Worm (Caenorhabditis elegans) whole organism, young adult: Measurements from ENCODE around the gene F56D2.8.

Experiments used
- B0336.3 ChIP-seq: fragments of 200-800 bp; sonication (Bioruptor generic); IDR thresholded peaks from 2 replicates; pipeline ENCODE4 v1.3.6; 2022; ENCODE audit warnings: missing genetic modification characterization, missing compliant biosample characterization
- C06A6.2 ChIP-seq: fragments of 200-800 bp; sonication (Bioruptor generic); conservative IDR thresholded peaks from 2 replicates; pipeline ENCODE4 v1.3.6; 2022; ENCODE audit warnings: missing genetic modification characterization, missing compliant biosample characterization
- C17E4.6 ChIP-seq: fragments of 200-800 bp; sonication (Bioruptor generic); IDR thresholded peaks from 2 replicates; pipeline ENCODE4 v1.3.6; 2022; ENCODE audit warnings: missing genetic modification reagents, missing genetic modification characterization, missing compliant biosample characterization
- F37B4.10 ChIP-seq: fragments of 200-800 bp; sonication (Bioruptor generic); IDR thresholded peaks from 2 replicates; pipeline ENCODE4 v1.3.6; 2022; ENCODE audit warnings: missing genetic modification characterization, missing compliant biosample characterization
- F52B5.7 ChIP-seq: sonication (generic microtip); optimal IDR thresholded peaks from 2 replicates; lab custom pipeline; 2016; ENCODE audit warnings: mild to moderate bottlenecking, missing genetic modification characterization, missing compliant biosample characterization
- F55B11.4 ChIP-seq: sonication (generic microtip); optimal IDR thresholded peaks from 2 replicates; lab custom pipeline; 2016; ENCODE audit warnings: missing compliant biosample characterization, missing genetic modification characterization, borderline replicate concordance; ENCODE audit not compliant: insufficient read depth
- F57C9.4 ChIP-seq: sonication (generic microtip); optimal IDR thresholded peaks from 2 replicates; lab custom pipeline; 2017; ENCODE audit warnings: mild to moderate bottlenecking, missing genetic modification characterization, missing compliant biosample characterization
- K12H6.12 ChIP-seq: fragments of 200-800 bp; sonication (Bioruptor generic); optimal IDR thresholded peaks from 2 replicates; lab custom pipeline; 2018; ENCODE audit warnings: mild to moderate bottlenecking, missing genetic modification characterization, missing compliant biosample characterization
- T07F8.4 ChIP-seq: sonication (generic microtip); optimal IDR thresholded peaks from 2 replicates; lab custom pipeline; 2016; ENCODE audit warnings: mild to moderate bottlenecking, missing genetic modification characterization, moderate library complexity, missing compliant biosample characterization
- T26A5.8 ChIP-seq: sonication (generic microtip); optimal IDR thresholded peaks from 2 replicates; lab custom pipeline; 2016; ENCODE audit warnings: missing genetic modification characterization, missing compliant biosample characterization
- Y56A3A.18 ChIP-seq: fragments of 200-800 bp; sonication (Bioruptor generic); IDR thresholded peaks from 2 replicates; pipeline ENCODE4 v1.3.6; 2022; ENCODE audit warnings: missing genetic modification reagents, missing genetic modification characterization, missing compliant biosample characterization
- Y67H2A.10 ChIP-seq: fragments of 200-800 bp; sonication (Bioruptor generic); conservative IDR thresholded peaks from 2 replicates; pipeline ENCODE4 v1.3.6; 2022; ENCODE audit warnings: missing genetic modification reagents, missing genetic modification characterization, missing compliant biosample characterization
- attf-3 ChIP-seq: fragments of 200-800 bp; sonication (Bioruptor generic); conservative IDR thresholded peaks from 2 replicates; pipeline ENCODE4 v1.3.6; 2022; ENCODE audit warnings: missing genetic modification reagents, missing genetic modification characterization, missing compliant biosample characterization
- bed-1 ChIP-seq: fragments of 200-800 bp; sonication (Bioruptor generic); IDR thresholded peaks from 2 replicates; pipeline ENCODE4 v1.3.6; 2022; ENCODE audit warnings: missing genetic modification reagents, missing genetic modification characterization, missing compliant biosample characterization
- ccch-3 ChIP-seq: fragments of 200-800 bp; sonication (Bioruptor generic); optimal IDR thresholded peaks from 2 replicates; lab custom pipeline; 2018; ENCODE audit warnings: mild to moderate bottlenecking, missing genetic modification characterization, missing compliant biosample characterization
- ceh-100 ChIP-seq: fragments of 200-800 bp; sonication (Bioruptor generic); IDR thresholded peaks from 2 replicates; pipeline ENCODE4 v1.3.6; 2022; ENCODE audit warnings: missing genetic modification reagents, missing genetic modification characterization, missing compliant biosample characterization
- ceh-58 ChIP-seq: fragments of 200-800 bp; sonication (Bioruptor generic); IDR thresholded peaks from 2 replicates; pipeline ENCODE4 v1.3.6; 2022; ENCODE audit warnings: missing genetic modification characterization, missing compliant biosample characterization
- chd-7 ChIP-seq: sonication (generic microtip); optimal IDR thresholded peaks from 2 replicates; lab custom pipeline; 2016; ENCODE audit warnings: mild to moderate bottlenecking, missing genetic modification characterization, moderate library complexity, missing compliant biosample characterization
- dox-1 ChIP-seq: fragments of 200-800 bp; sonication (Bioruptor generic); IDR thresholded peaks from 2 replicates; pipeline ENCODE4 v1.3.6; 2022; ENCODE audit warnings: missing genetic modification reagents, missing genetic modification characterization, missing compliant biosample characterization
- dpff-1 ChIP-seq: sonication (generic microtip); optimal IDR thresholded peaks from 2 replicates; lab custom pipeline; 2017; ENCODE audit warnings: mild to moderate bottlenecking, missing genetic modification characterization, missing compliant biosample characterization
- efl-1 ChIP-seq: fragments of 150-350 bp; optimal IDR thresholded peaks from 2 replicates; lab custom pipeline; 2014; ENCODE audit warnings: missing biosample characterization, missing genetic modification reagents, missing genetic modification characterization
- egl-18 ChIP-seq: fragments of 200-800 bp; sonication (Bioruptor generic); IDR thresholded peaks from 2 replicates; pipeline ENCODE4 v1.3.6; 2022; ENCODE audit warnings: missing genetic modification reagents, missing genetic modification characterization, missing compliant biosample characterization
- egl-44 ChIP-seq: fragments of 200-800 bp; sonication (Bioruptor generic); IDR thresholded peaks from 2 replicates; pipeline ENCODE4 v1.3.6; 2022; ENCODE audit warnings: missing genetic modification reagents, missing genetic modification characterization, missing compliant biosample characterization
- egrh-3 ChIP-seq: fragments of 200-800 bp; sonication (Bioruptor generic); IDR thresholded peaks from 2 replicates; pipeline ENCODE4 v1.3.6; 2022; ENCODE audit warnings: missing genetic modification reagents, missing genetic modification characterization, missing compliant biosample characterization
- ekl-4 ChIP-seq: fragments of 200-800 bp; sonication (Bioruptor generic); IDR thresholded peaks from 2 replicates; pipeline ENCODE4 v1.3.6; 2022; ENCODE audit warnings: missing genetic modification reagents, missing genetic modification characterization, missing compliant biosample characterization
- ets-4 ChIP-seq: fragments of 200-800 bp; sonication (Bioruptor generic); optimal IDR thresholded peaks from 2 replicates; lab custom pipeline; 2018; ENCODE audit warnings: mild to moderate bottlenecking, missing genetic modification characterization, missing compliant biosample characterization
- him-1 ChIP-seq: sonication (generic microtip); optimal IDR thresholded peaks from 2 replicates; lab custom pipeline; 2016; ENCODE audit warnings: missing genotype, missing genetic modification reagents, missing genetic modification characterization, missing compliant biosample characterization
- hlh-26 ChIP-seq: fragments of 200-800 bp; sonication (Bioruptor generic); conservative IDR thresholded peaks from 2 replicates; pipeline ENCODE4 v1.3.6; 2022; ENCODE audit warnings: missing genetic modification reagents, missing genetic modification characterization, missing compliant biosample characterization
- hsf-1 ChIP-seq: fragments of 200-800 bp; sonication (Bioruptor generic); IDR thresholded peaks from 2 replicates; pipeline ENCODE4 v1.3.6; 2022; ENCODE audit warnings: missing genetic modification reagents, missing genetic modification characterization, missing compliant biosample characterization
- lin-35 ChIP-seq, 3 experiments: fragments of 150-350 bp in 2 of 3; sonication (generic microtip) in 1 of 3; optimal IDR thresholded peaks; 2 replicates each; lab custom pipeline; 2014 to 2018; ENCODE audit warnings: missing biosample characterization in 3 of 3, missing genetic modification characterization in 3 of 3, missing genetic modification reagents in 3 of 3
- madf-3 ChIP-seq: fragments of 200-800 bp; sonication (Bioruptor generic); IDR thresholded peaks from 2 replicates; pipeline ENCODE4 v1.3.6; 2022; ENCODE audit warnings: missing genetic modification reagents, missing genetic modification characterization, missing compliant biosample characterization
- nfya-1 ChIP-seq: sonication (generic microtip); optimal IDR thresholded peaks from 2 replicates; lab custom pipeline; 2017; ENCODE audit warnings: antibody characterized with exemption, missing compliant biosample characterization, missing genetic modification characterization, borderline replicate concordance; ENCODE audit not compliant: insufficient read depth
- nfya-2 ChIP-seq: fragments of 200-800 bp; sonication (Bioruptor generic); IDR thresholded peaks from 2 replicates; pipeline ENCODE4 v1.3.6; 2022; ENCODE audit warnings: missing genetic modification reagents, missing genetic modification characterization, missing compliant biosample characterization
- nfyb-1 ChIP-seq: fragments of 200-800 bp; sonication (Bioruptor generic); IDR thresholded peaks from 2 replicates; pipeline ENCODE4 v1.3.6; 2022; ENCODE audit warnings: missing genetic modification reagents, missing genetic modification characterization, missing compliant biosample characterization
- nhr-80 ChIP-seq: sonication (generic microtip); optimal IDR thresholded peaks from 2 replicates; lab custom pipeline; 2016; ENCODE audit warnings: missing genetic modification characterization, missing compliant biosample characterization
- rcor-1 ChIP-seq: fragments of 200-800 bp; sonication (Bioruptor generic); IDR thresholded peaks from 2 replicates; pipeline ENCODE4 v1.3.6; 2022; ENCODE audit warnings: missing genetic modification reagents, missing genetic modification characterization, missing compliant biosample characterization
- snpc-3.4 ChIP-seq: sonication (generic microtip); optimal IDR thresholded peaks from 2 replicates; lab custom pipeline; 2017; ENCODE audit warnings: missing genetic modification characterization, mild to moderate bottlenecking, missing compliant biosample characterization, antibody characterized with exemption, moderate library complexity, missing genotype, missing genetic modification reagents
- snpc-4 ChIP-seq, 5 experiments: fragments of 150-350 bp in 1 of 5; sonication (generic microtip) in 4 of 5; optimal IDR thresholded peaks; 2 replicates each; lab custom pipeline; 2014 to 2018; ENCODE audit warnings: missing genetic modification characterization in 5 of 5, missing biosample characterization in 3 of 5, antibody characterized with exemption in 2 of 5, mild to moderate bottlenecking in 2 of 5, missing compliant biosample characterization in 2 of 5, missing genotype in 2 of 5, moderate library complexity in 2 of 5, missing genetic modification reagents in 1 of 5
- sptf-2 ChIP-seq: fragments of 200-800 bp; sonication (Bioruptor generic); optimal IDR thresholded peaks from 2 replicates; lab custom pipeline; 2018; ENCODE audit warnings: mild to moderate bottlenecking, missing genetic modification characterization, missing compliant biosample characterization
- tlf-1 ChIP-seq: fragments of 200-800 bp; sonication (Bioruptor generic); optimal IDR thresholded peaks from 2 replicates; lab custom pipeline; 2018; ENCODE audit warnings: mild to moderate bottlenecking, missing genetic modification characterization, missing compliant biosample characterization
- xnd-1 ChIP-seq: sonication (generic microtip); optimal IDR thresholded peaks from 2 replicates; lab custom pipeline; 2016; ENCODE audit warnings: missing genotype, missing genetic modification reagents, missing genetic modification characterization, missing compliant biosample characterization
- zfh-2 ChIP-seq: fragments of 200-800 bp; sonication (Bioruptor generic); conservative IDR thresholded peaks from 2 replicates; pipeline ENCODE4 v1.3.6; 2022; ENCODE audit warnings: missing genetic modification reagents, missing genetic modification characterization, missing compliant biosample characterization
- ztf-25 ChIP-seq: fragments of 200-800 bp; sonication (Bioruptor generic); IDR thresholded peaks from 2 replicates; pipeline ENCODE4 v1.3.6; 2022; ENCODE audit warnings: missing genetic modification reagents, missing genetic modification characterization, missing compliant biosample characterization
- ztf-26 ChIP-seq: sonication (generic microtip); optimal IDR thresholded peaks from 2 replicates; lab custom pipeline; 2017; ENCODE audit warnings: missing genetic modification characterization, missing compliant biosample characterization
- ztf-28 ChIP-seq: fragments of 200-800 bp; sonication (Bioruptor generic); IDR thresholded peaks from 2 replicates; pipeline ENCODE4 v1.3.6; 2022; ENCODE audit warnings: missing genetic modification reagents, missing genetic modification characterization, missing compliant biosample characterization
- ztf-3 ChIP-seq: fragments of 200-800 bp; sonication (Bioruptor generic); optimal IDR thresholded peaks from 2 replicates; lab custom pipeline; 2018; ENCODE audit warnings: mild to moderate bottlenecking, missing genetic modification characterization, missing compliant biosample characterization
- ztf-6 ChIP-seq: fragments of 200-800 bp; sonication (Bioruptor generic); IDR thresholded peaks from 2 replicates; pipeline ENCODE4 v1.3.6; 2022; ENCODE audit warnings: missing genetic modification reagents, missing genetic modification characterization, missing compliant biosample characterization

The F56D2.8 gene

ce11 chrIII:5554884-5555500, 27.7 kb downstream of the F56D2.8 start, which contains the start of the genes nmad-1 and hach-1 (continued):
- peak; percentile 38 for TF ChIP-seq tlf-1 (GFP tag; lab: Kevin White, UChicago)
- no peak for TF ChIP-seq T07F8.4 (tag; lab: Kevin White, UChicago)
- TF ChIP-seq F57C9.4 (tag; lab: Kevin White, UChicago): no peak
- TF ChIP-seq T26A5.8 (tag; lab: Kevin White, UChicago): no peak
- TF ChIP-seq F55B11.4: no peak
- TF ChIP-seq ceh-100 (GFP tag; lab: Robert Waterston, UW): peak; percentile 63; the same call in 1 of the 2 replicates
- peak; percentile 32; the same call in 1 of the 2 replicates for TF ChIP-seq egrh-3 (GFP tag; lab: Robert Waterston, UW)
- peak; percentile 85 for TF ChIP-seq dox-1
- no peak for TF ChIP-seq Y56A3A.18 (GFP tag; lab: Robert Waterston, UW)
- TF ChIP-seq C17E4.6: no peak
- TF ChIP-seq ceh-58 (GFP tag; lab: Robert Waterston, UW): no peak
- TF ChIP-seq madf-3 (GFP tag; lab: Robert Waterston, UW): no peak
- TF ChIP-seq B0336.3 (GFP tag; lab: Robert Waterston, UW): peak; percentile 67
- no peak for TF ChIP-seq dpff-1
- TF ChIP-seq snpc-4 (GFP tag; optimal IDR thresholded peaks at IDR 0.05; lab: Kevin White, UChicago): peak; percentile 73
- TF ChIP-seq snpc-4 (tag; optimal IDR thresholded peaks at IDR 0.05; lab: Kevin White, UChicago): peak in 3 of 4 experiments; percentile 60 to 76 (median 75)
- no peak for TF ChIP-seq ztf-6 (GFP tag; lab: Robert Waterston, UW)
- TF ChIP-seq egl-18: no peak
- TF ChIP-seq Y67H2A.10: no peak
- TF ChIP-seq xnd-1 (tag; lab: Kevin White, UChicago): peak; percentile 27
- TF ChIP-seq ztf-26 (tag; lab: Kevin White, UChicago): peak; percentile 9
- no peak for TF ChIP-seq nfya-2 (GFP tag; lab: Robert Waterston, UW)
- no peak for TF ChIP-seq ets-4
- peak; percentile 36 for TF ChIP-seq efl-1
- TF ChIP-seq F52B5.7 (tag; lab: Kevin White, UChicago): peak; percentile 19
- TF ChIP-seq chd-7 (tag; lab: Kevin White, UChicago): no peak
- no peak for TF ChIP-seq nfya-1
- TF ChIP-seq C06A6.2 (GFP tag; lab: Robert Waterston, UW): peak; percentile 45; the same call in 1 of the 2 replicates
- peak; percentile 90 for TF ChIP-seq ekl-4 (GFP tag; lab: Robert Waterston, UW)
- no peak for TF ChIP-seq hsf-1 (GFP tag; lab: Robert Waterston, UW)
- TF ChIP-seq sptf-2 (GFP tag; lab: Kevin White, UChicago): no peak
- peak; percentile 77; the same call in 1 of the 2 replicates for TF ChIP-seq nfyb-1 (GFP tag; lab: Robert Waterston, UW)
- TF ChIP-seq snpc-3.4 (tag; lab: Kevin White, UChicago): peak; percentile 88
- no peak for TF ChIP-seq bed-1 (GFP tag; lab: Robert Waterston, UW)
- TF ChIP-seq nhr-80 (tag; lab: Kevin White, UChicago): peak; percentile 24
- peak; percentile 5 for TF ChIP-seq him-1 (tag; lab: Kevin White, UChicago)
- peak in 2 of 3 experiments; percentile 60 to 75 for TF ChIP-seq lin-35 (GFP tag; optimal IDR thresholded peaks at IDR 0.05; lab: Kevin White, UChicago)
- no peak for TF ChIP-seq hlh-26 (GFP tag; lab: Robert Waterston, UW)
- no peak for TF ChIP-seq F37B4.10 (GFP tag; lab: Robert Waterston, UW)
- peak; percentile 53; the same call in 1 of the 2 replicates for TF ChIP-seq attf-3 (GFP tag; lab: Robert Waterston, UW)
- no peak for TF ChIP-seq ztf-3 (GFP tag; lab: Kevin White, UChicago)
- no peak for TF ChIP-seq ztf-28
- TF ChIP-seq rcor-1: peak; percentile 58
- no peak for TF ChIP-seq ccch-3 (GFP tag; lab: Kevin White, UChicago)
- 0 out of 2 replicates have a peak, but pooled peaks have one; percentile 10 for TF ChIP-seq zfh-2 (GFP tag; lab: Robert Waterston, UW)
- TF ChIP-seq egl-44: peak; percentile 57; the same call in 1 of the 2 replicates
- 0 out of 2 replicates have a peak, but pooled peaks have one; percentile 12 for TF ChIP-seq ztf-25 (GFP tag; lab: Robert Waterston, UW)
- no peak for TF ChIP-seq K12H6.12 (tag; lab: Kevin White, UChicago)
